Fruit fly (Drosophila melanogaster) whole organism, embryonic: ENCODE measurements around the gene tai.

Experiments used
- Adf1 ChIP-seq: fragments of 200-800 bp; sonication (Bioruptor generic); IDR thresholded peaks from 2 replicates; pipeline ENCODE4 v1.3.6; 2022; ENCODE audit warnings: missing biosample characterization, missing genetic modification characterization
- CG11504 ChIP-seq: fragments of 200-800 bp; sonication (Bioruptor generic); optimal IDR thresholded peaks from 3 replicates; lab custom pipeline; 2019; ENCODE audit warnings: missing biosample characterization, mild to moderate bottlenecking, missing genetic modification characterization, moderate library complexity
- CG12236 ChIP-seq: fragments of 200-800 bp; sonication (Bioruptor generic); optimal IDR thresholded peaks from 2 replicates; lab custom pipeline; 2016; ENCODE audit warnings: missing biosample characterization, missing genetic modification characterization
- CG12299 ChIP-seq: fragments of 200-800 bp; sonication (Bioruptor generic); optimal IDR thresholded peaks from 2 replicates; lab custom pipeline; 2018; ENCODE audit warnings: missing biosample characterization, mild to moderate bottlenecking, missing genetic modification characterization
- CG15479 ChIP-seq: fragments of 200-800 bp; sonication (Bioruptor generic); optimal IDR thresholded peaks from 3 replicates; lab custom pipeline; 2019; ENCODE audit warnings: missing biosample characterization, mild to moderate bottlenecking, missing genetic modification characterization, moderate library complexity
- CG18262 ChIP-seq: fragments of 200-800 bp; optimal IDR thresholded peaks from 3 replicates; lab custom pipeline; 2019; ENCODE audit warnings: missing biosample characterization, mild to moderate bottlenecking, missing genetic modification characterization, moderate library complexity
- CG31365 ChIP-seq: fragments of 200-800 bp; sonication (Bioruptor generic); optimal IDR thresholded peaks from 2 replicates; lab custom pipeline; 2018; ENCODE audit warnings: missing biosample characterization, mild to moderate bottlenecking, missing genetic modification characterization
- CG3163 ChIP-seq: fragments of 200-800 bp; sonication (Bioruptor generic); optimal IDR thresholded peaks from 3 replicates; lab custom pipeline; 2016; ENCODE audit warnings: missing biosample characterization, missing genetic modification characterization
- CG32767 ChIP-seq: fragments of 200-800 bp; sonication (Bioruptor generic); IDR thresholded peaks from 2 replicates; pipeline ENCODE4 v1.3.6; 2022; ENCODE audit warnings: missing biosample characterization, missing genetic modification characterization
- CG34422 ChIP-seq: fragments of 200-800 bp; sonication (Bioruptor generic); IDR thresholded peaks from 3 replicates; pipeline ENCODE4 v1.3.6; 2022; ENCODE audit warnings: missing biosample characterization, missing genetic modification characterization
- CG4360 ChIP-seq: fragments of 200-800 bp; sonication (Bioruptor generic); IDR thresholded peaks from 2 replicates; pipeline ENCODE4 v1.3.6; 2022; ENCODE audit warnings: missing biosample characterization, missing genetic modification characterization
- CG4707 ChIP-seq: fragments of 200-800 bp; sonication (Bioruptor generic); optimal IDR thresholded peaks from 2 replicates; lab custom pipeline; 2018; ENCODE audit warnings: missing biosample characterization, mild to moderate bottlenecking, missing genetic modification characterization, moderate library complexity
- CG6683 ChIP-seq: fragments of 200-800 bp; sonication (Bioruptor generic); optimal IDR thresholded peaks from 2 replicates; lab custom pipeline; 2017; ENCODE audit warnings: missing biosample characterization, mild to moderate bottlenecking, missing genetic modification characterization, missing genetic modification reagents
- CG6765 ChIP-seq: fragments of 200-800 bp; sonication (Bioruptor generic); optimal IDR thresholded peaks from 3 replicates; lab custom pipeline; 2017; ENCODE audit warnings: missing biosample characterization, mild to moderate bottlenecking, missing genetic modification characterization
- CG7963 ChIP-seq: fragments of 200-800 bp; sonication (Bioruptor generic); IDR thresholded peaks from 3 replicates; pipeline ENCODE4 v1.3.6; 2022; ENCODE audit warnings: missing biosample characterization, missing genetic modification characterization; ENCODE audit not compliant: partially characterized antibody
- CG8478 ChIP-seq: fragments of >200 bp; optimal IDR thresholded peaks from 2 replicates; lab custom pipeline; 2018
- CG9437 ChIP-seq: fragments of 200-800 bp; sonication (Bioruptor generic); optimal IDR thresholded peaks from 2 replicates; lab custom pipeline; 2018; ENCODE audit warnings: missing biosample characterization, mild to moderate bottlenecking, missing genetic modification characterization
- CHES-1-like ChIP-seq: fragments of 200-800 bp; sonication (Bioruptor generic); optimal IDR thresholded peaks from 2 replicates; lab custom pipeline; 2016; ENCODE audit warnings: missing biosample characterization, missing genetic modification characterization
- Dip2 ChIP-seq: fragments of 200-800 bp; sonication (Bioruptor generic); IDR thresholded peaks from 2 replicates; pipeline ENCODE4 v1.3.6; 2022; ENCODE audit warnings: missing biosample characterization, missing genetic modification characterization
- GATAe ChIP-seq: fragments of 200-800 bp; sonication (Bioruptor generic); conservative IDR thresholded peaks from 2 replicates; pipeline ENCODE4 v1.3.6; 2022; ENCODE audit warnings: missing biosample characterization, missing genetic modification characterization
- HmgZ ChIP-seq: fragments of 200-800 bp; sonication (Bioruptor generic); optimal IDR thresholded peaks from 2 replicates; lab custom pipeline; 2018; ENCODE audit warnings: missing biosample characterization, mild to moderate bottlenecking, missing genetic modification characterization
- Hr39 ChIP-seq: fragments of >200 bp; optimal IDR thresholded peaks from 2 replicates; lab custom pipeline; 2017
- MESR4 ChIP-seq: fragments of 200-800 bp; sonication (Bioruptor generic); optimal IDR thresholded peaks from 2 replicates; lab custom pipeline; 2018; ENCODE audit warnings: missing biosample characterization, mild to moderate bottlenecking, missing genetic modification characterization, moderate library complexity
- Oli ChIP-seq: fragments of 200-800 bp; sonication (Bioruptor generic); optimal IDR thresholded peaks from 2 replicates; lab custom pipeline; 2018; ENCODE audit warnings: missing biosample characterization, mild to moderate bottlenecking, missing genetic modification characterization, moderate library complexity
- Spps ChIP-seq: fragments of 200-800 bp; sonication (Bioruptor generic); optimal IDR thresholded peaks from 2 replicates; lab custom pipeline; 2018; ENCODE audit warnings: missing biosample characterization, mild to moderate bottlenecking, missing genetic modification characterization
- Ssrp ChIP-seq: fragments of 200-800 bp; sonication (Bioruptor generic); optimal IDR thresholded peaks from 2 replicates; lab custom pipeline; 2018; ENCODE audit warnings: missing biosample characterization, mild to moderate bottlenecking, missing genetic modification characterization, moderate library complexity
- TFAM ChIP-seq: fragments of 200-800 bp; sonication (Bioruptor generic); optimal IDR thresholded peaks from 2 replicates; lab custom pipeline; 2017; ENCODE audit warnings: missing biosample characterization, missing genetic modification characterization, inconsistent platforms
- Taf1 ChIP-seq: fragments of 200-800 bp; sonication (Bioruptor generic); IDR thresholded peaks from 2 replicates; pipeline ENCODE4 v1.3.6; 2022; ENCODE audit warnings: missing biosample characterization, missing genetic modification characterization
- al ChIP-seq: fragments of 200-800 bp; sonication (Bioruptor generic); IDR thresholded peaks from 2 replicates; pipeline ENCODE4 v1.3.6; 2022; ENCODE audit warnings: missing biosample characterization, missing genetic modification characterization
- chm ChIP-seq: fragments of 200-800 bp; sonication (Bioruptor generic); IDR thresholded peaks from 2 replicates; pipeline ENCODE4 v1.3.6; 2022; ENCODE audit warnings: missing biosample characterization, missing genetic modification characterization
- dpn ChIP-seq, 2 experiments: fragments of 200-800 bp; sonication (Bioruptor generic); optimal IDR thresholded peaks; 3 replicates each; lab custom pipeline; 2016; ENCODE audit warnings: missing biosample characterization in 2 of 2, missing genetic modification characterization in 2 of 2
- dysf ChIP-seq: fragments of 200-800 bp; sonication (Bioruptor generic); IDR thresholded peaks from 3 replicates; pipeline ENCODE4 v1.3.6; 2022; ENCODE audit warnings: missing biosample characterization, missing genetic modification characterization
- en ChIP-seq: fragments of 200-800 bp; sonication (Bioruptor generic); optimal IDR thresholded peaks from 2 replicates; lab custom pipeline; 2016; ENCODE audit warnings: missing biosample characterization, missing genetic modification characterization
- grau ChIP-seq: fragments of 200-800 bp; optimal IDR thresholded peaks from 3 replicates; lab custom pipeline; 2019; ENCODE audit warnings: missing biosample characterization, mild to moderate bottlenecking, missing genetic modification characterization, moderate library complexity
- klu ChIP-seq: fragments of 200-800 bp; sonication (Bioruptor generic); IDR thresholded peaks from 2 replicates; pipeline ENCODE4 v1.3.6; 2022; ENCODE audit warnings: missing biosample characterization, missing genetic modification characterization
- nerfin-2 ChIP-seq: fragments of 200-800 bp; sonication (Bioruptor generic); IDR thresholded peaks from 2 replicates; pipeline ENCODE4 v1.3.6; 2022; ENCODE audit warnings: missing biosample characterization, missing genetic modification characterization; ENCODE audit not compliant: partially characterized antibody
- pb ChIP-seq: fragments of 200-800 bp; sonication (Bioruptor generic); optimal IDR thresholded peaks from 3 replicates; lab custom pipeline; 2016; ENCODE audit warnings: missing biosample characterization, missing genetic modification characterization
- pita ChIP-seq: fragments of 200-800 bp; sonication (Bioruptor generic); optimal IDR thresholded peaks from 2 replicates; lab custom pipeline; 2017; ENCODE audit warnings: missing biosample characterization, mild to moderate bottlenecking, missing genetic modification characterization
- schlank ChIP-seq: fragments of 200-800 bp; sonication (Bioruptor generic); optimal IDR thresholded peaks from 2 replicates; lab custom pipeline; 2018; ENCODE audit warnings: missing biosample characterization, mild to moderate bottlenecking, missing genetic modification characterization
- sd ChIP-seq: fragments of 200-800 bp; sonication (Bioruptor generic); optimal IDR thresholded peaks from 3 replicates; lab custom pipeline; 2018; ENCODE audit warnings: missing biosample characterization, mild to moderate bottlenecking, missing genetic modification characterization, moderate library complexity
- shn ChIP-seq: fragments of 200-800 bp; sonication (Bioruptor generic); optimal IDR thresholded peaks from 3 replicates; lab custom pipeline; 2016; ENCODE audit warnings: missing biosample characterization, missing genetic modification characterization
- stc ChIP-seq: fragments of 200-800 bp; sonication (Bioruptor generic); IDR thresholded peaks from 2 replicates; pipeline ENCODE4 v1.3.6; 2022; ENCODE audit warnings: missing biosample characterization, missing genetic modification characterization
- tll ChIP-seq, 2 experiments: fragments of 200-800 bp in 1 of 2; fragments of >200 bp in 1 of 2; sonication (Bioruptor generic) in 1 of 2; optimal IDR thresholded peaks; 2 replicates each; lab custom pipeline; 2017 to 2019; ENCODE audit warnings: missing biosample characterization in 2 of 2, missing genetic modification characterization in 2 of 2, mild to moderate bottlenecking in 1 of 2, moderate library complexity in 1 of 2
- toy ChIP-seq: fragments of 200-800 bp; sonication (Bioruptor generic); IDR thresholded peaks from 2 replicates; pipeline ENCODE4 v1.3.6; 2022; ENCODE audit warnings: missing biosample characterization, missing genetic modification characterization

The tai gene

dm6 chr2L:9210864-9211701 is 44.5 kb downstream of the tai start (continued):
- TF ChIP-seq CG12299 (tag; lab: Kevin White, UChicago) (peak; percentile 31), pb (GFP tag; lab: Kevin White, UChicago) (no peak), al (peak; percentile 32; the same call in 1 of the 2 replicates), CG6765 (GFP tag; lab: Kevin White, UChicago) (peak; percentile 55), klu (no peak; the same call in 1 of the 2 replicates), stc (GFP tag; lab: Robert Waterston, UW) (peak; percentile 50; the same call in 1 of the 2 replicates), en (GFP tag; lab: Kevin White, UChicago) (no peak), CG18262 (peak; percentile 68), CG7963 (GFP tag; lab: Robert Waterston, UW) (no peak), schlank (tag; lab: Kevin White, UChicago) (no peak), CG9437 (GFP tag; lab: Kevin White, UChicago) (peak; percentile 51), shn (GFP tag; lab: Kevin White, UChicago) (no peak), CG4707 (GFP tag; lab: Kevin White, UChicago) (peak; percentile 19), CG31365 (tag; lab: Kevin White, UChicago) (no peak), pita (no peak), Ssrp (peak; percentile 58), MESR4 (GFP tag; lab: Kevin White, UChicago) (no peak), sd (tag; lab: Kevin White, UChicago) (peak; percentile 35), CG6683 (GFP tag; lab: Kevin White, UChicago) (peak; percentile 38), CG15479 (no peak), HmgZ (tag; lab: Kevin White, UChicago) (peak; percentile 48), CG34422 (GFP tag; lab: Robert Waterston, UW) (peak; percentile 57; the same call in 1 of the 3 replicates), Oli (tag; lab: Kevin White, UChicago) (peak; percentile 76), chm (GFP tag; lab: Robert Waterston, UW) (no peak), dpn (GFP tag; optimal IDR thresholded peaks at IDR 0.05; lab: Kevin White, UChicago) (peak in 1 of 2 experiments; percentile 39), CG8478 (lab: Kevin White, UChicago) (no peak), dysf (peak; percentile 79), CG11504 (peak; percentile 81), CG3163 (GFP tag; lab: Kevin White, UChicago) (no peak), CG32767 (peak; percentile 39; the same call in 1 of the 2 replicates), Taf1 (GFP tag; lab: Robert Waterston, UW) (no peak), Dip2 (GFP tag; lab: Robert Waterston, UW) (no peak), CG12236 (GFP tag; lab: Kevin White, UChicago) (no peak), Hr39 (lab: Kevin White, UChicago) (no peak), CG4360 (GFP tag; lab: Robert Waterston, UW) (0 out of 2 replicates have a peak, but pooled peaks have one; percentile 27), tll (GFP tag; optimal IDR thresholded peaks at IDR 0.05; lab: Kevin White, UChicago) (no peak), CHES-1-like (GFP tag; lab: Kevin White, UChicago) (no peak), GATAe (GFP tag; lab: Robert Waterston, UW) (no peak), TFAM (GFP tag; lab: Kevin White, UChicago) (no peak), toy (GFP tag; lab: Robert Waterston, UW) (no peak), grau (tag; lab: Kevin White, UChicago) (peak; percentile 72), nerfin-2 (GFP tag; lab: Robert Waterston, UW) (no peak), Spps (tag; lab: Kevin White, UChicago) (no peak), Adf1 (GFP tag; lab: Robert Waterston, UW) (peak; percentile 50)
